Fruit fly (Drosophila melanogaster) whole organism: ENCODE measurements around the gene CG14879.

ENCODE experiments used
- CG8478 ChIP-seq: fragments of >200 bp; optimal IDR thresholded peaks from 2 replicates; lab custom pipeline; 2018; ENCODE audit warnings: inconsistent platforms
- Dll ChIP-seq: fragments of >200 bp; optimal IDR thresholded peaks from 2 replicates; lab custom pipeline; 2017
- EcR ChIP-seq, 2 experiments: fragments of >200 bp; optimal IDR thresholded peaks; 2 replicates each; lab custom pipeline; 2017; ENCODE audit warnings: missing biosample characterization in 2 of 2, missing genetic modification characterization in 2 of 2, missing genetic modification reagents in 2 of 2
- pan ChIP-seq: fragments of >200 bp; optimal IDR thresholded peaks from 2 replicates; lab custom pipeline; 2017
- psq ChIP-seq: fragments of >200 bp; optimal IDR thresholded peaks from 2 replicates; lab custom pipeline; 2017
- usp ChIP-seq: fragments of >200 bp; optimal IDR thresholded peaks from 2 replicates; lab custom pipeline; 2017; ENCODE audit warnings: missing biosample characterization, missing genetic modification characterization, mixed read lengths

- TF ChIP-seq CG8478 (lab: Kevin White, UChicago): no peak
- no peak for TF ChIP-seq psq (lab: Kevin White, UChicago)
- no peak for TF ChIP-seq Dll (lab: Kevin White, UChicago)
- TF ChIP-seq usp (GFP tag; lab: Kevin White, UChicago): no peak
- no peak for TF ChIP-seq pan (lab: Kevin White, UChicago)
- no peak for TF ChIP-seq EcR (GFP tag; optimal IDR thresholded peaks at IDR 0.05; lab: Kevin White, UChicago)
Observed at dm6 chr3R:16352039-16352438, 3.0 kb upstream of the CG14879 start.
